Worm (Caenorhabditis elegans) whole organism, L4 larva: ENCODE results near the gene T06A10.106.
"Not testable (repeated sequence)": the region's sequence is repeated elsewhere in the genome, so short reads cannot be mapped to it uniquely, and the experiment has no call there.

Experiments used
- D1046.2 ChIP-seq: fragments of 200-800 bp; sonication (Bioruptor generic); IDR thresholded peaks from 2 replicates; pipeline ENCODE4 v1.3.6; 2022; ENCODE audit warnings: missing genetic modification characterization, missing compliant biosample characterization
- F26F4.8 ChIP-seq: fragments of 200-800 bp; sonication (Bioruptor generic); conservative IDR thresholded peaks from 2 replicates; pipeline ENCODE4 v1.3.6; 2022; ENCODE audit warnings: missing genetic modification characterization, missing compliant biosample characterization
- F37D6.2 ChIP-seq: sonication (generic microtip); optimal IDR thresholded peaks from 2 replicates; lab custom pipeline; 2016; ENCODE audit warnings: mild to moderate bottlenecking, missing genetic modification characterization, missing compliant biosample characterization
- F44E2.7 ChIP-seq: fragments of 200-800 bp; sonication (Bioruptor generic); IDR thresholded peaks from 2 replicates; pipeline ENCODE4 v2.1.2; 2022; ENCODE audit warnings: missing genetic modification characterization, missing compliant biosample characterization
- T20F7.1 ChIP-seq: fragments of 200-800 bp; sonication (Bioruptor generic); optimal IDR thresholded peaks from 2 replicates; lab custom pipeline; 2018; ENCODE audit warnings: mild to moderate bottlenecking, missing genetic modification characterization, missing compliant biosample characterization
- Y75B8A.6 ChIP-seq: fragments of 200-800 bp; sonication (Bioruptor generic); IDR thresholded peaks from 2 replicates; pipeline ENCODE4 v1.3.6; 2022; ENCODE audit warnings: missing genetic modification reagents, missing genetic modification characterization, missing compliant biosample characterization
- ZK337.2 ChIP-seq: fragments of 200-800 bp; sonication (Bioruptor generic); IDR thresholded peaks from 2 replicates; pipeline ENCODE4 v1.3.6; 2022; ENCODE audit warnings: missing genetic modification reagents, missing genetic modification characterization, missing compliant biosample characterization
- ZK546.5 ChIP-seq, 2 experiments: sonication (generic microtip); optimal IDR thresholded peaks; 2 replicates each; lab custom pipeline; 2017; ENCODE audit warnings: missing biosample characterization in 2 of 2, missing genetic modification characterization in 2 of 2
- arid-1 ChIP-seq: fragments of 200-800 bp; sonication (Bioruptor generic); conservative IDR thresholded peaks from 2 replicates; pipeline ENCODE4 v1.3.6; 2022; ENCODE audit warnings: missing genetic modification reagents, missing genetic modification characterization, missing compliant biosample characterization
- ceh-20 ChIP-seq: fragments of 200-800 bp; sonication (Bioruptor generic); IDR thresholded peaks from 2 replicates; pipeline ENCODE4 v1.3.6; 2022; ENCODE audit warnings: missing genetic modification reagents, missing genetic modification characterization, missing compliant biosample characterization
- ceh-44 ChIP-seq: fragments of 200-800 bp; sonication (Bioruptor generic); IDR thresholded peaks from 2 replicates; pipeline ENCODE4 v1.3.6; 2022; ENCODE audit warnings: missing genetic modification reagents, missing genetic modification characterization, missing compliant biosample characterization
- ces-1 ChIP-seq: fragments of 150-350 bp; sonication (generic microtip); optimal IDR thresholded peaks from 4 replicates; lab custom pipeline; 2014; ENCODE audit warnings: missing biosample characterization, missing genetic modification reagents, missing genetic modification characterization
- ctbp-1 ChIP-seq: fragments of 200-800 bp; sonication (Bioruptor generic); IDR thresholded peaks from 2 replicates; pipeline ENCODE4 v1.3.6; 2022; ENCODE audit warnings: missing genetic modification reagents, missing genetic modification characterization, missing compliant biosample characterization
- daf-16 ChIP-seq, 3 experiments: sonication (generic microtip); optimal IDR thresholded peaks; 2 replicates each; lab custom pipeline; 2016 to 2017; ENCODE audit warnings: missing genetic modification characterization in 3 of 3, missing genetic modification reagents in 3 of 3, mild to moderate bottlenecking in 2 of 3, missing compliant biosample characterization in 2 of 3, missing biosample characterization in 1 of 3, moderate library complexity in 1 of 3
- daf-8 ChIP-seq: fragments of 200-800 bp; sonication (Bioruptor generic); IDR thresholded peaks from 2 replicates; pipeline ENCODE4 v1.3.6; 2022; ENCODE audit warnings: missing genetic modification characterization, missing compliant biosample characterization
- dmd-6 ChIP-seq: fragments of 200-800 bp; sonication (Bioruptor generic); IDR thresholded peaks from 2 replicates; pipeline ENCODE4 v1.3.6; 2022; ENCODE audit warnings: missing genetic modification reagents, missing genetic modification characterization, missing compliant biosample characterization
- hif-1 ChIP-seq, 2 experiments: sonication (generic microtip); optimal IDR thresholded peaks; 2 replicates each; lab custom pipeline; 2016 to 2017; ENCODE audit warnings: missing compliant biosample characterization in 2 of 2, missing genetic modification characterization in 2 of 2, missing genetic modification reagents in 2 of 2, missing genotype in 2 of 2, mild to moderate bottlenecking in 1 of 2
- hlh-11 ChIP-seq: fragments of 200-800 bp; sonication (Bioruptor generic); optimal IDR thresholded peaks from 2 replicates; lab custom pipeline; 2018; ENCODE audit warnings: mild to moderate bottlenecking, missing genetic modification characterization, missing compliant biosample characterization
- hmg-1.1 ChIP-seq: fragments of 200-800 bp; sonication (Bioruptor generic); IDR thresholded peaks from 2 replicates; pipeline ENCODE4 v1.3.6; 2022; ENCODE audit warnings: missing genetic modification reagents, missing genetic modification characterization, missing compliant biosample characterization
- lim-7 ChIP-seq: fragments of 200-800 bp; sonication (Bioruptor generic); IDR thresholded peaks from 2 replicates; pipeline ENCODE4 v1.3.6; 2022; ENCODE audit warnings: missing genetic modification characterization, missing compliant biosample characterization
- lin-1 ChIP-seq: fragments of 200-800 bp; sonication (Bioruptor generic); IDR thresholded peaks from 2 replicates; pipeline ENCODE4 v1.3.6; 2022; ENCODE audit warnings: missing genetic modification reagents, missing genetic modification characterization, missing compliant biosample characterization
- lin-29 ChIP-seq: fragments of 200-800 bp; sonication (Bioruptor generic); IDR thresholded peaks from 2 replicates; pipeline ENCODE4 v1.3.6; 2022; ENCODE audit warnings: missing genetic modification reagents, missing genetic modification characterization, missing compliant biosample characterization
- lin-38 ChIP-seq: fragments of 200-800 bp; sonication (Bioruptor generic); IDR thresholded peaks from 2 replicates; pipeline ENCODE4 v1.3.6; 2022; ENCODE audit warnings: missing genetic modification reagents, missing genetic modification characterization, missing compliant biosample characterization
- lsy-2 ChIP-seq, 2 experiments: fragments of 150-350 bp in 1 of 2; sonication (generic microtip) in 1 of 2; optimal IDR thresholded peaks; 2 replicates each; lab custom pipeline; 2014 to 2017; ENCODE audit warnings: missing biosample characterization in 2 of 2, missing genetic modification characterization in 2 of 2
- madf-5 ChIP-seq, 2 experiments: fragments of 200-800 bp; sonication (Bioruptor generic); IDR thresholded peaks; 2 replicates each; pipeline ENCODE4 v1.3.6; 2022; ENCODE audit warnings: missing compliant biosample characterization in 2 of 2, missing genetic modification characterization in 2 of 2
- mdt-29 ChIP-seq: fragments of 200-800 bp; sonication (Bioruptor generic); IDR thresholded peaks from 2 replicates; pipeline ENCODE4 v1.3.6; 2022; ENCODE audit warnings: missing genetic modification reagents, missing genetic modification characterization, missing compliant biosample characterization
- mep-1 ChIP-seq: fragments of 150-350 bp; sonication (generic microtip); optimal IDR thresholded peaks from 3 replicates; lab custom pipeline; 2014; ENCODE audit warnings: missing biosample characterization, missing genetic modification characterization
- mes-2 ChIP-seq: sonication (generic microtip); optimal IDR thresholded peaks from 2 replicates; lab custom pipeline; 2016; ENCODE audit warnings: missing genotype, mild to moderate bottlenecking, missing genetic modification characterization, missing compliant biosample characterization; ENCODE audit not compliant: poor library complexity, severe bottlenecking
- mxl-2 ChIP-seq: fragments of 200-800 bp; sonication (Bioruptor generic); conservative IDR thresholded peaks from 2 replicates; pipeline ENCODE4 v1.3.6; 2022; ENCODE audit warnings: missing genetic modification reagents, missing genetic modification characterization, missing compliant biosample characterization
- nhr-42 ChIP-seq: fragments of 200-800 bp; sonication (Bioruptor generic); IDR thresholded peaks from 2 replicates; pipeline ENCODE4 v1.3.6; 2022; ENCODE audit warnings: missing genetic modification characterization, missing compliant biosample characterization
- pha-4 ChIP-seq, 2 experiments: fragments of 150-350 bp in 1 of 2; fragments of 200-800 bp in 1 of 2; sonication (Bioruptor generic) in 1 of 2; IDR thresholded peaks in 1 of 2; optimal IDR thresholded peaks in 1 of 2; 2 replicates each; pipeline versions ENCODE4 v1.3.6 to Lab custom; 2014 to 2022; ENCODE audit warnings: missing genetic modification characterization in 2 of 2, missing genetic modification reagents in 2 of 2, missing biosample characterization in 1 of 2, missing compliant biosample characterization in 1 of 2
- php-3 ChIP-seq: fragments of 200-800 bp; sonication (Bioruptor generic); IDR thresholded peaks from 2 replicates; pipeline ENCODE4 v1.3.6; 2022; ENCODE audit warnings: missing genetic modification reagents, missing genetic modification characterization, missing compliant biosample characterization
- rbr-2 ChIP-seq: sonication (generic microtip); optimal IDR thresholded peaks from 2 replicates; lab custom pipeline; 2016; ENCODE audit warnings: missing genotype, missing genetic modification characterization, missing compliant biosample characterization
- sdz-12 ChIP-seq: fragments of 200-800 bp; sonication (Bioruptor generic); optimal IDR thresholded peaks from 2 replicates; lab custom pipeline; 2018; ENCODE audit warnings: mild to moderate bottlenecking, missing genetic modification characterization, missing compliant biosample characterization
- set-16 ChIP-seq: fragments of 200-800 bp; sonication (Bioruptor generic); IDR thresholded peaks from 2 replicates; pipeline ENCODE4 v1.3.6; 2022; ENCODE audit warnings: missing genetic modification reagents, missing genetic modification characterization, missing compliant biosample characterization
- snpc-1.2 ChIP-seq: fragments of 200-800 bp; sonication (Bioruptor generic); IDR thresholded peaks from 2 replicates; pipeline ENCODE4 v1.3.6; 2022; ENCODE audit warnings: missing genetic modification reagents, missing genetic modification characterization, missing compliant biosample characterization
- tag-97 ChIP-seq: fragments of 200-800 bp; sonication (Bioruptor generic); IDR thresholded peaks from 2 replicates; pipeline ENCODE4 v1.3.6; 2022; ENCODE audit warnings: missing genetic modification characterization, missing compliant biosample characterization
- tra-1 ChIP-seq: fragments of 200-800 bp; sonication (Bioruptor generic); IDR thresholded peaks from 2 replicates; pipeline ENCODE4 v1.3.6; 2022; ENCODE audit warnings: missing genetic modification reagents, missing genetic modification characterization, missing compliant biosample characterization
- unc-130 ChIP-seq: sonication (generic microtip); optimal IDR thresholded peaks from 2 replicates; lab custom pipeline; 2016; ENCODE audit warnings: missing genetic modification reagents, missing genetic modification characterization, missing compliant biosample characterization
- vab-7 ChIP-seq: fragments of 200-800 bp; sonication (Bioruptor generic); IDR thresholded peaks from 2 replicates; pipeline ENCODE4 v1.3.6; 2022; ENCODE audit warnings: missing genetic modification reagents, missing genetic modification characterization, missing compliant biosample characterization
- zfp-2 ChIP-seq: sonication (generic microtip); optimal IDR thresholded peaks from 2 replicates; lab custom pipeline; 2016; ENCODE audit warnings: mild to moderate bottlenecking, missing genetic modification characterization, missing compliant biosample characterization

The T06A10.106 gene

DNA sequence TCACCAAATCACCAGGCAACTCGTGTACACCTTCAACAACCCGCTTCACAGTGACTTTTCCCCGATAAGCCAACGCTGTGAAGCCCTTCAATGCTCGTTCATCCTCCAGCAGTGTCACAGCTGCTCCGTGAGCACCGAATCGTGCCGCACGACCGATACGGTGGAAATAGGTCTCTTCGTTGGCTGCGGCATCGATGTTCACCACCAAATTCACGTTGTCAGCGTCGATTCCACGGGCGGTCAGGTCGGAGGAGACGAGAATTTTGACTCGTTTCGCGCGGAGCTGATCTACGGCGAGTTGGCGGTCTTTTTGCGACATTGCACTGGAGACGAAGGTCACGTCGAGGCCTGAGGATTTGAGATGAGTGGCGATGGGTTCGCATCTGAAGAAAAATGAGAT lies 8.1 kb downstream of the T06A10.106 start:
- TF ChIP-seq ceh-20 (GFP tag; lab: Robert Waterston, UW) (no peak), php-3 (GFP tag; lab: Robert Waterston, UW) (no peak), snpc-1.2 (GFP tag; lab: Robert Waterston, UW) (peak; percentile 31; the same call in 1 of the 2 replicates), set-16 (GFP tag; lab: Robert Waterston, UW) (peak; percentile 63), mes-2 (tag; lab: Kevin White, UChicago) (no peak), sdz-12 (GFP tag; lab: Kevin White, UChicago) (no peak)
- TF ChIP-seq, all 104 proteins: peak for 2

DNA sequence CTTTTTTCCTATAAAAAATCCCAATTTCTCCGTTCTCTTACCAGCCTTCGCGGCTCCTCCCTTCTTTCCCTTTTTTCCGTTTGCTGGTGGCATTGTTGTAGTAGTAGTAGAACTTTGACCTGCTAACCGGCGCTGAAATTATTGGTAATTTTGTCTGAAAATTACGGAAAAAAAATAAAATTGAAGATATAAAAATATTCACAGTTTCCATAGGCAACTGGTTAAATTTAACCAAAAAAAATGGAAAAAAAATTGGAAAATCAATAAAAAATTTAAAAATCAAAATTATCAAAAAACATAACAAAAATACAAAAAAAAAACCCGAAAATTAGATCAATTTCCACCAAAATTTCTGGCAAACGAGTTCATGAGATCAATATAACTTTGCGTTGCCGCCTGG lies 14.0 kb downstream of the T06A10.106 start, which contains the start of gene map-2:
map-2 (minus strand) TSS at position 101 of the 400 bp plus-strand sequence.
- TF ChIP-seq snpc-1.2 (GFP tag; lab: Robert Waterston, UW) = 0 out of 2 replicates have a peak, but pooled peaks have one; percentile 32
- TF ChIP-seq ces-1 = no peak
- TF ChIP-seq ctbp-1 (GFP tag; lab: Robert Waterston, UW) = no peak
- TF ChIP-seq ZK546.5 (tag; optimal IDR thresholded peaks at IDR 0.05; lab: Kevin White, UChicago) = no peak

DNA sequence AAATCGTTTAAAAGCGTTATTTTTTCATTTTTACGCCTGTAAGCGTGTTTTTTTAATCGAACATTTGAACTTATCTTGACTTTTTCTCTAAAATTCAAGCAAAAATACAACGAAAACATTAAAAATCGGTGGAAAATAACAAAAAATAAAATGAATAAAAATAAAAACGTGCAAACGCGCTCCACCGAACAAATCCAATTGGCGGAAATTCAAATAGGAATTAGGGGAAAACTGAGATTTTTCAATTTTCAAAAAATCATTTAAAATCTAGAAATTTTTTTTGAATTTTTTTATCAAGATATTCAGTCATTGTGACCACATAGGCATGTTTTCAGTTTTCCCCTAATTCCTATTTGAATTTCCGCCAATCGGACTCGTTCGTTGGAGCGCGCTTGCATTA lies 19.7 kb downstream of the T06A10.106 start:
- peak; percentile 66 for TF ChIP-seq lin-38 (GFP tag; lab: Robert Waterston, UW)

DNA sequence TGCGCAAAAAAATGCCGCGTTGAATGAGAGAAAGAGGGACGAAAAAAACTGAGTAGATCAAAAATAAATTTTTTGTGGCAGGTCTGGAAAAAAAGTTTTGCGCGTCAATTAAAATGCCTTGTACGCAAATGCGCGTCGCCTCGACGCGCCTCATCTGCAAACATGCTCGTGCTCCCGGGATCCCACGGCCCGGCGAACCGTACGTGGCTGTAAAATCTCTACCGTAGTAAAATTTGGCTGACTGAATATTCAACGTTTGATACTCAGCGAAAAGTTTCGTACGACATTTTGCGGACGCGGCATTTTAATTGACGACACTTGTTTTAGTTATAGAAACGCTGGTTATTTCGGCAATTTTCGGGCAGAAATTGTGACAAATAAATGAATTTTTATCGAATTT lies 23.4 kb downstream of the T06A10.106 start:
- TF ChIP-seq hlh-11 (peak; percentile 45), mep-1 (tag; lab: Kevin White, UChicago) (peak; percentile 23), F26F4.8 (GFP tag; lab: Robert Waterston, UW) (0 out of 2 replicates have a peak, but pooled peaks have one; percentile 29), madf-5 (GFP tag; IDR thresholded peaks at IDR 0.05; lab: Robert Waterston, UW) (peak in 1 of 2 experiments; percentile 90; a peak in 1 of 4 replicates), D1046.2 (GFP tag; lab: Robert Waterston, UW) (peak; percentile 97), ceh-20 (GFP tag; lab: Robert Waterston, UW) (peak; percentile 99), daf-8 (GFP tag; lab: Robert Waterston, UW) (peak; percentile 91; the same call in 1 of the 2 replicates), lsy-2 (tag; optimal IDR thresholded peaks at IDR 0.05; lab: Kevin White, UChicago) (peak; percentile 27 to 70), arid-1 (GFP tag; lab: Robert Waterston, UW) (peak; percentile 93), hmg-1.1 (GFP tag; lab: Robert Waterston, UW) (peak; percentile 94), mes-2 (tag; lab: Kevin White, UChicago) (peak; percentile 82), vab-7 (peak; percentile 95), zfp-2 (tag; lab: Kevin White, UChicago) (peak; percentile 19), lin-29 (GFP tag; lab: Robert Waterston, UW) (peak; percentile 99), T20F7.1 (GFP tag; lab: Kevin White, UChicago) (peak; percentile 64), tag-97 (GFP tag; lab: Robert Waterston, UW) (peak; percentile 97), F44E2.7 (GFP tag; lab: Robert Waterston, UW) (0 out of 2 replicates have a peak, but pooled peaks have one; percentile 21), daf-16 (tag; optimal IDR thresholded peaks at IDR 0.05; lab: Kevin White, UChicago) (peak; percentile 21), unc-130 (GFP tag; lab: Kevin White, UChicago) (peak; percentile 14), lin-1 (GFP tag; lab: Robert Waterston, UW) (peak; percentile 96), nhr-42 (GFP tag; lab: Robert Waterston, UW) (peak; percentile 99), lin-38 (GFP tag; lab: Robert Waterston, UW) (peak; percentile 96), ZK337.2 (GFP tag; lab: Robert Waterston, UW) (peak; percentile 86), dmd-6 (peak; percentile 97), tra-1 (GFP tag; lab: Robert Waterston, UW) (peak; percentile 95), ceh-44 (peak; percentile 95), mxl-2 (GFP tag; lab: Robert Waterston, UW) (peak; percentile 84), F37D6.2 (tag; lab: Kevin White, UChicago) (peak; percentile 47), mdt-29 (GFP tag; lab: Robert Waterston, UW) (peak; percentile 97), pha-4 (GFP tag; IDR thresholded peaks at IDR 0.05; lab: Robert Waterston, UW) (peak; percentile 97), rbr-2 (tag; lab: Kevin White, UChicago) (peak; percentile 67), hif-1 (tag; optimal IDR thresholded peaks at IDR 0.05; lab: Kevin White, UChicago) (peak in 1 of 2 experiments; percentile 3), set-16 (GFP tag; lab: Robert Waterston, UW) (peak; percentile 66; the same call in 1 of the 2 replicates), Y75B8A.6 (GFP tag; lab: Robert Waterston, UW) (peak; percentile 95), lim-7 (GFP tag; lab: Robert Waterston, UW) (0 out of 2 replicates have a peak, but pooled peaks have one; percentile 35)
- not testable (repeated sequence) for TF ChIP-seq daf-16 (GFP tag; optimal IDR thresholded peaks at IDR 0.05; lab: Kevin White, UChicago); pha-4 (tag; optimal IDR thresholded peaks at IDR 0.05; lab: Kevin White, UChicago)
